Fruit fly (Drosophila melanogaster): ENCODE measurements around the gene CG8565.

Gene CG8565

DNA sequence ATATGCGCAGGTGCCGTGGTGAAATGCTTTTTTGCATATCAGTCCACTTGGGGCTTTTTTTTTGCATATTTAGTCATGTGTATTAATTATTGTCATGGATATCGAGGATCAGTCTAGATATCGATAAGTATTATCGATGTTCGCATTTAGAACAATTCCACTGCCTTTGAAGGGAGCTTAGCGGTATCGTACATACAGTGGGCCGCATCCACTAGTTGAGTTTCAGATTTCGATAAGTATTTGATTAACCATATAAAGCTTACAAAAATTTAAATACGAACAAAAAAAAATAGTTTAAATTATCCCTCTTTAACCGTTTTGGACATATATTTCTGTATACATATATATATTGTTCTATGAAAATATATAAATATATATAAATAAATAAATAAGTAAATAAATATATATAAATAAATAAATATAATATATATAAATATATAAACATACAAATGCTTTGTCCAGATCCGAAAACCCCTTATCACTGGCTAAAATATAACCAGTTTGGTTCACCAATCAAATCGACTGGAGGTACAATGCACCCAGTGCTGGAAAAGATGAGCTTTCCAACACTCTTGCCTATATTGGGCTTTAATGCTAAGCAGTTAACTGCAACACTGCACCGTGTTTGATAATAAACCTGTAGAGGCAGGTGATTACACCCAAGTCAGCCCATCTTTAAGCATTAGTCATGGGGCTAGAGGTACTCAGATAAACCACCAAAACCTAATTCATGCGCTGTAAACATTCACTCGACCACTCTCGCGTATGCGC lies 34.6 kb upstream of the CG8565 start (continued):
- TF ChIP-seq CG11696 (GFP tag; IDR thresholded peaks at IDR 0.05) (no peak), CG17612 (GFP tag; IDR thresholded peaks at IDR 0.05) (no peak), dm (GFP tag; optimal IDR thresholded peaks at IDR 0.05) (no peak), sna (GFP tag; IDR thresholded peaks at IDR 0.05; ENCODE audit: partially characterized antibody) (peak; percentile 31; the same call in 1 of the 2 replicates), psq (GFP tag; optimal IDR thresholded peaks at IDR 0.05) (no peak), gce (GFP tag; IDR thresholded peaks at IDR 0.05) (no peak), CG8924 (tag; optimal IDR thresholded peaks at IDR 0.05) (peak; percentile 3), BEAF-32 (GFP tag; optimal IDR thresholded peaks at IDR 0.05) (peak; percentile 76), HmgD (GFP tag; optimal IDR thresholded peaks at IDR 0.05) (no peak), CG9727 (GFP tag; optimal IDR thresholded peaks at IDR 0.05) (no peak), CG4360 (GFP tag; IDR thresholded peaks at IDR 0.05) (no peak), kni (GFP tag; optimal IDR thresholded peaks at IDR 0.05) (no peak), CG8290 (GFP tag; optimal IDR thresholded peaks at IDR 0.05) (peak; percentile 69), CG8290 (tag; optimal IDR thresholded peaks at IDR 0.05) (peak in 1 of 2 experiments; percentile 65), Mes4 (GFP tag; optimal IDR thresholded peaks at IDR 0.05) (no peak), CG34224 (GFP tag; IDR thresholded peaks at IDR 0.05; ENCODE audit: partially characterized antibody) (peak; percentile 84), Tbp (GFP tag; optimal IDR thresholded peaks at IDR 0.05) (no peak), CG7963 (GFP tag; IDR thresholded peaks at IDR 0.05; ENCODE audit: partially characterized antibody) (0 out of 3 replicates have a peak, but pooled peaks have one; percentile 38), Atf3 (GFP tag; optimal IDR thresholded peaks at IDR 0.05) (no peak), mld (GFP tag; IDR thresholded peaks at IDR 0.05; ENCODE audit: partially characterized antibody) (0 out of 3 replicates have a peak, but pooled peaks have one; percentile 37), CG16815 (GFP tag; optimal IDR thresholded peaks at IDR 0.05) (no peak), NC2β (GFP tag; optimal IDR thresholded peaks at IDR 0.05) (no peak), zen2 (GFP tag; IDR thresholded peaks at IDR 0.05; ENCODE audit: partially characterized antibody) (peak; percentile 69), Med (GFP tag) (peak; percentile 59), zfh2 (GFP tag; optimal IDR thresholded peaks at IDR 0.05) (no peak), Six4 (GFP tag; optimal IDR thresholded peaks at IDR 0.05) (peak; percentile 17), CG2202 (tag; optimal IDR thresholded peaks at IDR 0.05) (no peak), ttk (GFP tag; IDR thresholded peaks at IDR 0.05) (no peak), row (GFP tag; IDR thresholded peaks at IDR 0.05) (peak; percentile 66), CG10959 (GFP tag; IDR thresholded peaks at IDR 0.05) (no peak), CG12391 (tag; optimal IDR thresholded peaks at IDR 0.05) (peak; percentile 34), CG11085 (GFP tag; IDR thresholded peaks at IDR 0.05) (no peak), Hmr (GFP tag; optimal IDR thresholded peaks at IDR 0.05) (peak; percentile 58), MESR4 (GFP tag; optimal IDR thresholded peaks at IDR 0.05) (peak; percentile 22), CG12104 (GFP tag; optimal IDR thresholded peaks at IDR 0.05) (no peak), Sox102F (GFP tag; optimal IDR thresholded peaks at IDR 0.05) (no peak), CG8388 (GFP tag; optimal IDR thresholded peaks at IDR 0.05) (peak; percentile 32), dysf (GFP tag; IDR thresholded peaks at IDR 0.05) (no peak), sr (GFP tag; IDR thresholded peaks at IDR 0.05) (no peak), NFAT (GFP tag; IDR thresholded peaks at IDR 0.05) (peak; percentile 9; the same call in 1 of the 2 replicates), CG4282 (GFP tag; optimal IDR thresholded peaks at IDR 0.05) (no peak), nerfin-2 (GFP tag; IDR thresholded peaks at IDR 0.05; ENCODE audit: partially characterized antibody) (peak; percentile 53; the same call in 1 of the 2 replicates), Gug (GFP tag; IDR thresholded peaks at IDR 0.05) (no peak), Scr (GFP tag; IDR thresholded peaks at IDR 0.05; ENCODE audit: partially characterized antibody) (peak; percentile 81), stwl (tag; optimal IDR thresholded peaks at IDR 0.05) (peak; percentile 42), CG7839 (tag; optimal IDR thresholded peaks at IDR 0.05) (peak; percentile 18), vvl (GFP tag; IDR thresholded peaks at IDR 0.05) (peak; percentile 18; the same call in 1 of the 2 replicates), CG30431 (GFP tag; optimal IDR thresholded peaks at IDR 0.05) (no peak), br (optimal IDR thresholded peaks at IDR 0.05) (no peak), CG7271 (tag; optimal IDR thresholded peaks at IDR 0.05) (no peak)

Data from whole organism, embryonic.